Fruit fly (Drosophila melanogaster): Measurements from ENCODE around the gene Dpm1.

- TF ChIP-seq psq (GFP tag; optimal IDR thresholded peaks at IDR 0.05): no peak
- TF ChIP-seq Sp1 (GFP tag; optimal IDR thresholded peaks at IDR 0.05): peak; percentile 27
- no peak for TF ChIP-seq Mio (GFP tag; optimal IDR thresholded peaks at IDR 0.05)
- no peak for TF ChIP-seq dsf (GFP tag; optimal IDR thresholded peaks at IDR 0.05; ENCODE audit: borderline replicate concordance)
- TF ChIP-seq dmrt93B (GFP tag; optimal IDR thresholded peaks at IDR 0.05): no peak
Observed at dm6 chr2L:19574364-19574763, 48.2 kb upstream of the Dpm1 start.

Measured in whole organism, wandering third instar larva.